Worm (Caenorhabditis elegans): ENCODE results near the gene F47G3.3.

DNA sequence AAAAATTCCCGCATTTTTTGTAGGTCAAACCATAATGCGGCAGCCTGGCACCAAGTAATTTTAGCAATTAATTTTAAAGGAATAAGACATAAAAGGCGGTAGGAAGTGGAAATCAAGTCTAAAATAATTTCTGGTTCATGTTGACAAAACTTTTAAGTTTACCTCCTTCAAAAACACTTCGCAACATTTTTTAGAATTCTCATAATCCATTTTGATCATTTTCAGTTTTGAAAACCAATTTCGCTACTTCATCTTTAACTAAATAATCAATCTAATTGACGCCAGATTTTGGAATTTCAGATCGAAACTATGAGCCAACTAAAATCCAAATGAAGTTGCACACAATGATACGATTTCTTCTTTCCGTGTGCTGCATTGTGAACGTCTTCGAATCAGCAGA is 16.0 kb upstream of the F47G3.3 start, which contains the start of gene lgc-40:
- TF ChIP-seq elt-3 (tag; optimal IDR thresholded peaks at IDR 0.05) = no peak
- no peak for TF ChIP-seq alr-1 (tag; optimal IDR thresholded peaks at IDR 0.05)
- TF ChIP-seq peb-1 (tag; optimal IDR thresholded peaks at IDR 0.05) = no peak
- no peak for TF ChIP-seq ceh-82 (tag; optimal IDR thresholded peaks at IDR 0.05)
- no peak for TF ChIP-seq skn-1 (tag; optimal IDR thresholded peaks at IDR 0.05)
- TF ChIP-seq fos-1 (tag; optimal IDR thresholded peaks at IDR 0.05) = no peak
- no peak for TF ChIP-seq ztf-1 (GFP tag; conservative IDR thresholded peaks at IDR 0.05)
- no peak for TF ChIP-seq blmp-1 (tag; optimal IDR thresholded peaks at IDR 0.05; ENCODE audit: insufficient read depth)
- no peak for TF ChIP-seq aly-2 (tag; optimal IDR thresholded peaks at IDR 0.05)
- no peak for TF ChIP-seq ama-1 (optimal IDR thresholded peaks at IDR 0.05)

All from whole organism, L2 larva.